Worm (Caenorhabditis elegans) whole organism, late embryonic: ENCODE data around the gene sri-36.
"Not testable (repeated sequence)": the region's sequence is repeated elsewhere in the genome, so short reads cannot be mapped to it uniquely, and the experiment has no call there.

Experiments used
- K02D7.2 ChIP-seq: sonication (generic microtip); optimal IDR thresholded peaks from 2 replicates; lab custom pipeline; 2017; ENCODE audit warnings: mild to moderate bottlenecking, missing genetic modification characterization, missing compliant biosample characterization
- K09A11.1 ChIP-seq: sonication (generic microtip); optimal IDR thresholded peaks from 2 replicates; lab custom pipeline; 2017; ENCODE audit warnings: antibody characterized with exemption, mild to moderate bottlenecking, missing genetic modification characterization, missing compliant biosample characterization; ENCODE audit not compliant: insufficient read depth
- Y22D7AL.16 ChIP-seq: sonication (generic microtip); optimal IDR thresholded peaks from 2 replicates; lab custom pipeline; 2016; ENCODE audit warnings: missing genetic modification characterization, missing compliant biosample characterization
- ahr-1 ChIP-seq: sonication (generic microtip); optimal IDR thresholded peaks from 2 replicates; lab custom pipeline; 2016; ENCODE audit warnings: missing genetic modification characterization, missing compliant biosample characterization
- ceh-14 ChIP-seq: sonication (generic microtip); optimal IDR thresholded peaks from 2 replicates; lab custom pipeline; 2016; ENCODE audit warnings: missing genotype, missing genetic modification characterization, missing compliant biosample characterization
- ceh-18 ChIP-seq: sonication (generic microtip); optimal IDR thresholded peaks from 2 replicates; lab custom pipeline; 2016; ENCODE audit warnings: missing genetic modification characterization, missing compliant biosample characterization
- ceh-24 ChIP-seq: sonication (generic microtip); optimal IDR thresholded peaks from 2 replicates; lab custom pipeline; 2016; ENCODE audit warnings: mild to moderate bottlenecking, missing genetic modification characterization, missing compliant biosample characterization
- ceh-45 ChIP-seq: fragments of 200-800 bp; sonication (Bioruptor generic); IDR thresholded peaks from 2 replicates; pipeline ENCODE4 v1.3.6; 2022; ENCODE audit warnings: missing genetic modification reagents, missing genetic modification characterization, missing compliant biosample characterization
- ceh-6 ChIP-seq: fragments of 200-800 bp; sonication (Bioruptor generic); optimal IDR thresholded peaks from 2 replicates; lab custom pipeline; 2018; ENCODE audit warnings: mild to moderate bottlenecking, missing genetic modification characterization, missing compliant biosample characterization
- che-1 ChIP-seq: sonication (generic microtip); optimal IDR thresholded peaks from 2 replicates; lab custom pipeline; 2016; ENCODE audit warnings: mild to moderate bottlenecking, missing genetic modification characterization, missing compliant biosample characterization
- dmd-4 ChIP-seq: sonication (generic microtip); optimal IDR thresholded peaks from 2 replicates; lab custom pipeline; 2016; ENCODE audit warnings: borderline replicate concordance, missing genetic modification characterization, missing compliant biosample characterization
- elt-2 ChIP-seq: sonication (generic microtip); optimal IDR thresholded peaks from 2 replicates; lab custom pipeline; 2016; ENCODE audit warnings: missing genetic modification reagents, missing genetic modification characterization, missing compliant biosample characterization
- fax-1 ChIP-seq: sonication (generic microtip); optimal IDR thresholded peaks from 2 replicates; lab custom pipeline; 2016; ENCODE audit warnings: missing genotype, missing genetic modification characterization, missing compliant biosample characterization
- fkh-6 ChIP-seq: sonication (generic microtip); optimal IDR thresholded peaks from 2 replicates; lab custom pipeline; 2016; ENCODE audit warnings: missing genetic modification characterization, missing compliant biosample characterization
- gmeb-2 ChIP-seq: sonication (generic microtip); optimal IDR thresholded peaks from 2 replicates; lab custom pipeline; 2016; ENCODE audit warnings: missing genetic modification characterization, inconsistent platforms, missing compliant biosample characterization
- hlh-13 ChIP-seq: fragments of 200-800 bp; sonication (Bioruptor generic); optimal IDR thresholded peaks from 2 replicates; lab custom pipeline; 2018; ENCODE audit warnings: mild to moderate bottlenecking, missing genetic modification characterization, missing compliant biosample characterization
- hlh-15 ChIP-seq: sonication (generic microtip); optimal IDR thresholded peaks from 2 replicates; lab custom pipeline; 2016; ENCODE audit warnings: missing genetic modification characterization, missing compliant biosample characterization
- hlh-30 ChIP-seq: sonication (generic microtip); optimal IDR thresholded peaks from 2 replicates; lab custom pipeline; 2017; ENCODE audit warnings: antibody characterized with exemption, missing genetic modification characterization, missing compliant biosample characterization; ENCODE audit not compliant: insufficient read depth
- hlh-6 ChIP-seq: sonication (generic microtip); optimal IDR thresholded peaks from 2 replicates; lab custom pipeline; 2016; ENCODE audit warnings: missing genotype, missing genetic modification characterization, missing compliant biosample characterization
- hlh-8 ChIP-seq: sonication (generic microtip); optimal IDR thresholded peaks from 2 replicates; lab custom pipeline; 2016; ENCODE audit warnings: missing genotype, missing genetic modification characterization, missing compliant biosample characterization
- lim-6 ChIP-seq: sonication (generic microtip); optimal IDR thresholded peaks from 2 replicates; lab custom pipeline; 2016; ENCODE audit warnings: missing genetic modification characterization, missing compliant biosample characterization
- lin-11 ChIP-seq: fragments of 200-800 bp; sonication (Bioruptor generic); optimal IDR thresholded peaks from 2 replicates; lab custom pipeline; 2018; ENCODE audit warnings: mild to moderate bottlenecking, missing genetic modification characterization, missing compliant biosample characterization
- madf-2 ChIP-seq: sonication (generic microtip); optimal IDR thresholded peaks from 2 replicates; lab custom pipeline; 2017; ENCODE audit warnings: missing genetic modification characterization, missing compliant biosample characterization
- mec-3 ChIP-seq: sonication (generic microtip); optimal IDR thresholded peaks from 2 replicates; lab custom pipeline; 2016; ENCODE audit warnings: borderline replicate concordance, missing genetic modification characterization, missing compliant biosample characterization
- nfya-1 ChIP-seq: sonication (generic microtip); optimal IDR thresholded peaks from 2 replicates; lab custom pipeline; 2017; ENCODE audit warnings: missing genetic modification characterization, mild to moderate bottlenecking, missing compliant biosample characterization, antibody characterized with exemption, moderate library complexity
- nhr-11 ChIP-seq: fragments of 150-350 bp; optimal IDR thresholded peaks from 2 replicates; lab custom pipeline; 2014; ENCODE audit warnings: missing biosample characterization, missing genetic modification characterization
- nhr-232 ChIP-seq: sonication (generic microtip); optimal IDR thresholded peaks from 2 replicates; lab custom pipeline; 2016; ENCODE audit warnings: missing genetic modification characterization, missing compliant biosample characterization
- pag-3 ChIP-seq: sonication (generic microtip); optimal IDR thresholded peaks from 2 replicates; lab custom pipeline; 2016; ENCODE audit warnings: missing compliant biosample characterization, missing genetic modification characterization, borderline replicate concordance
- pat-9 ChIP-seq: fragments of 200-800 bp; sonication (Bioruptor generic); optimal IDR thresholded peaks from 2 replicates; lab custom pipeline; 2018; ENCODE audit warnings: mild to moderate bottlenecking, missing genetic modification characterization, moderate library complexity, missing compliant biosample characterization
- pha-2 ChIP-seq: sonication (generic microtip); optimal IDR thresholded peaks from 2 replicates; lab custom pipeline; 2017; ENCODE audit warnings: mild to moderate bottlenecking, missing genetic modification characterization, missing compliant biosample characterization
- pha-4 ChIP-seq: fragments of 150-350 bp; optimal IDR thresholded peaks from 2 replicates; lab custom pipeline; 2018; ENCODE audit warnings: missing biosample characterization, missing genetic modification reagents, missing genetic modification characterization
- pqm-1 ChIP-seq: sonication (generic microtip); optimal IDR thresholded peaks from 2 replicates; lab custom pipeline; 2016; ENCODE audit warnings: missing genetic modification characterization, missing compliant biosample characterization
- pros-1 ChIP-seq: fragments of 150-350 bp; optimal IDR thresholded peaks from 2 replicates; lab custom pipeline; 2014; ENCODE audit warnings: missing biosample characterization, missing genetic modification reagents, missing genetic modification characterization
- ref-2 ChIP-seq: sonication (generic microtip); optimal IDR thresholded peaks from 2 replicates; lab custom pipeline; 2016; ENCODE audit warnings: missing genetic modification characterization, missing compliant biosample characterization
- sdc-2 ChIP-seq: sonication (generic microtip); optimal IDR thresholded peaks from 2 replicates; lab custom pipeline; 2016; ENCODE audit warnings: missing genotype, missing genetic modification characterization, missing compliant biosample characterization
- sox-2 ChIP-seq: fragments of 200-800 bp; sonication (Bioruptor generic); IDR thresholded peaks from 2 replicates; pipeline ENCODE4 v1.3.6; 2022; ENCODE audit warnings: missing genetic modification reagents, missing genetic modification characterization, missing compliant biosample characterization
- sox-4 ChIP-seq: sonication (generic microtip); optimal IDR thresholded peaks from 2 replicates; lab custom pipeline; 2017; ENCODE audit warnings: mild to moderate bottlenecking, missing genetic modification characterization, inconsistent platforms, missing compliant biosample characterization
- ttx-3 ChIP-seq: sonication (generic microtip); optimal IDR thresholded peaks from 2 replicates; lab custom pipeline; 2016; ENCODE audit warnings: missing genetic modification reagents, missing genetic modification characterization, missing compliant biosample characterization
- unc-3 ChIP-seq, 2 experiments: fragments of 200-800 bp in 1 of 2; sonication (Bioruptor generic) in 1 of 2; sonication (generic microtip) in 1 of 2; conservative IDR thresholded peaks in 1 of 2; optimal IDR thresholded peaks in 1 of 2; 2 replicates each; pipeline versions ENCODE4 v1.3.6 to Lab custom; 2016 to 2022; ENCODE audit warnings: missing compliant biosample characterization in 2 of 2, missing genetic modification characterization in 2 of 2, missing genetic modification reagents in 1 of 2
- unc-42 ChIP-seq: sonication (generic microtip); optimal IDR thresholded peaks from 2 replicates; lab custom pipeline; 2016; ENCODE audit warnings: missing genotype, missing genetic modification characterization, missing compliant biosample characterization
- unc-55 ChIP-seq: sonication (generic microtip); optimal IDR thresholded peaks from 2 replicates; lab custom pipeline; 2017; ENCODE audit warnings: missing biosample characterization, missing genetic modification reagents, missing genetic modification characterization
- ztf-16 ChIP-seq: sonication (generic microtip); optimal IDR thresholded peaks from 2 replicates; lab custom pipeline; 2017; ENCODE audit warnings: missing genetic modification characterization, missing compliant biosample characterization

Gene sri-36

ce11 chrII:2570384-2570964, 14.9 kb downstream of the sri-36 start:
- TF ChIP-seq hlh-13 = peak; percentile 35
- TF ChIP-seq unc-3 (GFP tag; conservative IDR thresholded peaks at IDR 0.05; lab: Robert Waterston, UW) = not testable (repeated sequence)
- TF ChIP-seq unc-3 (tag; optimal IDR thresholded peaks at IDR 0.05; lab: Kevin White, UChicago) = peak; percentile 30
- TF ChIP-seq elt-2 (tag; lab: Kevin White, UChicago) = peak; percentile 24
- TF ChIP-seq K02D7.2 (tag; lab: Kevin White, UChicago) = peak; percentile 67
- TF ChIP-seq Y22D7AL.16 (tag; lab: Kevin White, UChicago) = peak; percentile 36
- peak; percentile 27 for TF ChIP-seq ztf-16 (tag; lab: Kevin White, UChicago)
- TF ChIP-seq gmeb-2 (tag; lab: Kevin White, UChicago) = peak; percentile 62
- TF ChIP-seq sox-4 (tag; lab: Kevin White, UChicago) = peak; percentile 32
- peak; percentile 41 for TF ChIP-seq lin-11 (tag; lab: Kevin White, UChicago)
- peak; percentile 61 for TF ChIP-seq madf-2
- TF ChIP-seq ahr-1 (tag; lab: Kevin White, UChicago) = peak; percentile 63
- peak; percentile 76 for TF ChIP-seq ttx-3
- TF ChIP-seq che-1 = peak; percentile 65
- peak; percentile 89 for TF ChIP-seq pha-2 (tag; lab: Kevin White, UChicago)

- TF ChIP-seq hlh-15 (tag; lab: Kevin White, UChicago) = no peak
- no peak for TF ChIP-seq ceh-6 (GFP tag; lab: Kevin White, UChicago)
- TF ChIP-seq sdc-2 (tag; lab: Kevin White, UChicago) = no peak
- no peak for TF ChIP-seq ceh-45 (GFP tag; lab: Robert Waterston, UW)
- TF ChIP-seq pag-3 = no peak
- TF ChIP-seq hlh-6 (tag; lab: Kevin White, UChicago) = no peak
- peak; percentile 21 for TF ChIP-seq Y22D7AL.16 (tag; lab: Kevin White, UChicago)
- no peak for TF ChIP-seq sox-4 (tag; lab: Kevin White, UChicago)
- no peak for TF ChIP-seq ceh-14
- TF ChIP-seq nhr-232 = no peak
- no peak for TF ChIP-seq hlh-30 (tag; lab: Kevin White, UChicago)
- no peak for TF ChIP-seq ref-2
- no peak for TF ChIP-seq fkh-6
- TF ChIP-seq hlh-8 = peak; percentile 8
- TF ChIP-seq pha-4 (tag; lab: Kevin White, UChicago) = no peak
- peak; percentile 25 for TF ChIP-seq pha-2 (tag; lab: Kevin White, UChicago)
- TF ChIP-seq fax-1 (tag; lab: Kevin White, UChicago) = no peak
- peak; percentile 24 for TF ChIP-seq ttx-3
- TF ChIP-seq sox-2 = no peak
- peak; percentile 18 for TF ChIP-seq nfya-1 (tag; lab: Kevin White, UChicago)
- TF ChIP-seq lim-6 (tag; lab: Kevin White, UChicago) = no peak
- TF ChIP-seq ceh-18 = no peak
- TF ChIP-seq mec-3 (tag; lab: Kevin White, UChicago) = no peak
- TF ChIP-seq dmd-4 = peak; percentile 8
- no peak for TF ChIP-seq ceh-24 (tag; lab: Kevin White, UChicago)
- no peak for TF ChIP-seq nhr-11 (tag; lab: Kevin White, UChicago)
- TF ChIP-seq pat-9 (tag; lab: Kevin White, UChicago) = no peak
- peak; percentile 83 for TF ChIP-seq unc-42 (tag; lab: Kevin White, UChicago)
- peak; percentile 49 for TF ChIP-seq elt-2 (tag; lab: Kevin White, UChicago)
Observed at ce11 chrII:2564899-2565298, 20.5 kb downstream of the sri-36 start, which contains the start of gene usp-39. Gene usp-39 (plus strand): TSS chrII:2565275.

- TF ChIP-seq pqm-1 (tag; lab: Kevin White, UChicago) (no peak), K09A11.1 (tag; lab: Kevin White, UChicago) (no peak), unc-55 (GFP tag; lab: Kevin White, UChicago) (no peak), hlh-6 (tag; lab: Kevin White, UChicago) (no peak), sox-2 (no peak), unc-42 (tag; lab: Kevin White, UChicago) (no peak), pros-1 (tag; lab: Kevin White, UChicago) (no peak)
Observed at ce11 chrII:2563973-2564372, 21.4 kb downstream of the sri-36 start, which contains the start of gene nep-18. Gene nep-18 (minus strand): TSS chrII:2564073.
